Fruit fly (Drosophila melanogaster) Kc167 (cell line): ENCODE data around the gene CG32551.

Experiments used
- h ChIP-seq: fragments of >200 bp; optimal IDR thresholded peaks from 3 replicates; lab custom pipeline; 2018; ENCODE audit warnings: missing external identifiers
- psq ChIP-seq: fragments of >200 bp; optimal IDR thresholded peaks from 2 replicates; lab custom pipeline; 2017; ENCODE audit warnings: missing external identifiers

DNA sequence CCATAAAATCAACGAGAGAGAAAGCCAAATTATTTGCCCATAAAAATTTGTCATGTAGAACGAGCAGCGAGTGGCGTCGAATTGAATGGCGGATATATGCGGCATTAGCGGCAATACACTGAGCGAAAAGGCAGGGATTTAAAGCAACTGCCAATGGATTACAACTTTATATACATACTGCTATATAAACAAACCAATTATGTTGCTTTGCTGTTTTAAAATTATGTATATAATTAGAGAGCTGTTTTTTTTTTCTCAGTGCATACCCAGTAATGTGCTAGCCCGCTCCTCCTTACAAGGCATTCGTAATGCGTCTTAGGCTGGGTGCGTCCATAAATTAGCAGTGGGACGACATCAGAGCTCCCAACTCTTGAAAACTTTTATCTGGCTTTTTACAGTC is 29.2 kb downstream of the CG32551 start:
- TF ChIP-seq psq: no peak
- TF ChIP-seq h (lab: Kevin White, UChicago): no peak
